Worm (Caenorhabditis elegans) whole organism, L1 larva: ENCODE data around the gene F59B1.4.
A peak's percentile ranks its signal among the peaks of the same experiment; 100 is the strongest.

Experiments
- C34B4.2 ChIP-seq: sonication (generic microtip); optimal IDR thresholded peaks from 2 replicates; lab custom pipeline; 2017; ENCODE audit warnings: mild to moderate bottlenecking, missing genetic modification characterization, missing compliant biosample characterization
- F16B12.6 ChIP-seq: fragments of 150-350 bp; optimal IDR thresholded peaks from 2 replicates; lab custom pipeline; 2014; ENCODE audit warnings: missing biosample characterization, missing genetic modification characterization
- ama-1 ChIP-seq: fragments of 150-350 bp; optimal IDR thresholded peaks from 2 replicates; lab custom pipeline; 2014
- blmp-1 ChIP-seq: fragments of 150-350 bp; optimal IDR thresholded peaks from 2 replicates; lab custom pipeline; 2014; ENCODE audit warnings: missing biosample characterization, missing genetic modification characterization
- ceh-63 ChIP-seq: fragments of 200-800 bp; sonication (Bioruptor generic); optimal IDR thresholded peaks from 2 replicates; lab custom pipeline; 2018; ENCODE audit warnings: mild to moderate bottlenecking, missing genetic modification characterization, missing compliant biosample characterization
- ceh-8 ChIP-seq: fragments of 200-800 bp; sonication (Bioruptor generic); optimal IDR thresholded peaks from 2 replicates; lab custom pipeline; 2018; ENCODE audit warnings: mild to moderate bottlenecking, missing genetic modification characterization, moderate library complexity, missing compliant biosample characterization
- ceh-82 ChIP-seq, 3 experiments: fragments of 150-350 bp in 1 of 3; sonication (generic microtip) in 2 of 3; optimal IDR thresholded peaks; 2 replicates each; lab custom pipeline; 2014 to 2017; ENCODE audit warnings: missing biosample characterization in 3 of 3, missing genetic modification characterization in 3 of 3
- ceh-88 ChIP-seq: fragments of 200-800 bp; sonication (Bioruptor generic); IDR thresholded peaks from 2 replicates; pipeline ENCODE4 v1.3.6; 2022; ENCODE audit warnings: missing genetic modification characterization, missing compliant biosample characterization
- dpl-1 ChIP-seq, 3 experiments: fragments of 150-350 bp in 2 of 3; sonication (generic microtip) in 1 of 3; optimal IDR thresholded peaks; 2 replicates each; lab custom pipeline; 2014 to 2017; ENCODE audit warnings: missing biosample characterization in 3 of 3, missing genetic modification characterization in 3 of 3, missing genetic modification reagents in 3 of 3
- dsc-1 ChIP-seq: sonication (generic microtip); optimal IDR thresholded peaks from 2 replicates; lab custom pipeline; 2016; ENCODE audit warnings: mild to moderate bottlenecking, missing genetic modification characterization, missing compliant biosample characterization
- efl-1 ChIP-seq, 4 experiments: fragments of 150-350 bp; optimal IDR thresholded peaks in 3 of 4; peaks in 1 of 4; 1 replicate in 1 of 4; 2 replicates in 3 of 4; lab custom pipeline; 2014; ENCODE audit warnings: missing biosample characterization in 2 of 4, missing genetic modification characterization in 2 of 4, missing genetic modification reagents in 2 of 4
- elt-2 ChIP-seq: sonication (generic microtip); optimal IDR thresholded peaks from 2 replicates; lab custom pipeline; 2016; ENCODE audit warnings: missing genetic modification characterization, mild to moderate bottlenecking, inconsistent platforms, missing compliant biosample characterization, missing genetic modification reagents
- elt-3 ChIP-seq, 6 experiments: fragments of 150-350 bp in 1 of 6; sonication (generic microtip); optimal IDR thresholded peaks; 2 replicates each; lab custom pipeline; 2017 to 2018; ENCODE audit warnings: missing biosample characterization in 6 of 6, missing genetic modification characterization in 6 of 6, inconsistent platforms in 1 of 6
- fkh-10 ChIP-seq: sonication (generic microtip); optimal IDR thresholded peaks from 2 replicates; lab custom pipeline; 2017; ENCODE audit warnings: missing biosample characterization, missing genetic modification reagents, missing genetic modification characterization
- fkh-8 ChIP-seq: sonication (generic microtip); optimal IDR thresholded peaks from 2 replicates; lab custom pipeline; 2016; ENCODE audit warnings: mild to moderate bottlenecking, missing genetic modification characterization, missing compliant biosample characterization
- hlh-17 ChIP-seq: fragments of 200-800 bp; sonication (Bioruptor generic); optimal IDR thresholded peaks from 2 replicates; lab custom pipeline; 2018; ENCODE audit warnings: missing genetic modification characterization, mild to moderate bottlenecking, missing compliant biosample characterization, moderate library complexity, borderline replicate concordance
- hlh-4 ChIP-seq: sonication (generic microtip); optimal IDR thresholded peaks from 2 replicates; lab custom pipeline; 2016; ENCODE audit warnings: mild to moderate bottlenecking, missing genetic modification characterization, missing compliant biosample characterization
- hpl-2 ChIP-seq: fragments of 150-350 bp; optimal IDR thresholded peaks from 2 replicates; lab custom pipeline; 2014; ENCODE audit warnings: missing biosample characterization, missing genetic modification reagents, missing genetic modification characterization
- isw-1 ChIP-seq: fragments of 200-800 bp; sonication (Bioruptor generic); IDR thresholded peaks from 2 replicates; pipeline ENCODE4 v1.3.6; 2022; ENCODE audit warnings: missing genetic modification characterization, missing compliant biosample characterization
- jun-1 ChIP-seq: fragments of 150-350 bp; optimal IDR thresholded peaks from 2 replicates; lab custom pipeline; 2014; ENCODE audit warnings: missing biosample characterization, missing genetic modification reagents, missing genetic modification characterization
- lin-15B ChIP-seq: fragments of 150-350 bp; sonication (generic microtip); optimal IDR thresholded peaks from 3 replicates; lab custom pipeline; 2014; ENCODE audit warnings: missing biosample characterization, missing genetic modification characterization
- lin-35 ChIP-seq, 2 experiments: fragments of 150-350 bp; optimal IDR thresholded peaks; 2 replicates each; lab custom pipeline; 2014; ENCODE audit warnings: missing biosample characterization in 2 of 2, missing genetic modification characterization in 2 of 2, missing genetic modification reagents in 2 of 2
- lsy-2 ChIP-seq, 2 experiments: fragments of 150-350 bp; optimal IDR thresholded peaks; 2 replicates each; lab custom pipeline; 2014; ENCODE audit warnings: missing biosample characterization in 2 of 2, missing genetic modification characterization in 2 of 2
- mdl-1 ChIP-seq, 2 experiments: fragments of 150-350 bp; optimal IDR thresholded peaks; 2 replicates each; lab custom pipeline; 2014 to 2017; ENCODE audit warnings: missing biosample characterization in 2 of 2, missing genetic modification characterization in 2 of 2, inconsistent platforms in 1 of 2
- mef-2 ChIP-seq: fragments of 150-350 bp; optimal IDR thresholded peaks from 2 replicates; lab custom pipeline; 2014; ENCODE audit warnings: missing biosample characterization, missing genetic modification characterization
- mep-1 ChIP-seq: fragments of 150-350 bp; optimal IDR thresholded peaks from 2 replicates; lab custom pipeline; 2014; ENCODE audit warnings: missing biosample characterization, missing genetic modification characterization
- nhr-11 ChIP-seq: fragments of 150-350 bp; optimal IDR thresholded peaks from 2 replicates; lab custom pipeline; 2014; ENCODE audit warnings: missing biosample characterization, missing genetic modification characterization
- nhr-19 ChIP-seq: fragments of 200-800 bp; sonication (Bioruptor generic); conservative IDR thresholded peaks from 2 replicates; pipeline ENCODE4 v1.3.6; 2022; ENCODE audit warnings: missing genetic modification characterization, missing compliant biosample characterization
- nhr-20 ChIP-seq: sonication (generic microtip); optimal IDR thresholded peaks from 2 replicates; lab custom pipeline; 2016; ENCODE audit warnings: mild to moderate bottlenecking, missing genetic modification characterization, missing compliant biosample characterization
- nhr-237 ChIP-seq: fragments of 150-350 bp; optimal IDR thresholded peaks from 2 replicates; lab custom pipeline; 2014; ENCODE audit warnings: missing biosample characterization, missing genetic modification characterization
- nhr-28 ChIP-seq: fragments of 150-350 bp; optimal IDR thresholded peaks from 2 replicates; lab custom pipeline; 2014; ENCODE audit warnings: missing biosample characterization, missing genetic modification characterization
- nhr-47 ChIP-seq: sonication (generic microtip); optimal IDR thresholded peaks from 2 replicates; lab custom pipeline; 2016; ENCODE audit warnings: mild to moderate bottlenecking, missing genetic modification characterization, moderate library complexity, missing compliant biosample characterization
- nhr-71 ChIP-seq: sonication (generic microtip); optimal IDR thresholded peaks from 2 replicates; lab custom pipeline; 2016; ENCODE audit warnings: mild to moderate bottlenecking, missing genetic modification characterization, moderate library complexity, missing compliant biosample characterization
- nhr-77 ChIP-seq: fragments of 150-350 bp; optimal IDR thresholded peaks from 2 replicates; lab custom pipeline; 2014; ENCODE audit warnings: missing biosample characterization, missing genetic modification characterization
- nhr-84 ChIP-seq: sonication (generic microtip); optimal IDR thresholded peaks from 2 replicates; lab custom pipeline; 2017; ENCODE audit warnings: missing biosample characterization, missing genetic modification characterization
- nhr-85 ChIP-seq: sonication (generic microtip); peaks from one replicate; lab custom pipeline; 2016; ENCODE audit warnings: missing genetic modification characterization, inconsistent platforms, missing compliant biosample characterization
- nhr-90 ChIP-seq: sonication (generic microtip); optimal IDR thresholded peaks from 2 replicates; lab custom pipeline; 2016; ENCODE audit warnings: mild to moderate bottlenecking, missing genetic modification characterization, missing compliant biosample characterization; ENCODE audit not compliant: poor library complexity
- pag-3 ChIP-seq: sonication (generic microtip); optimal IDR thresholded peaks from 2 replicates; lab custom pipeline; 2017; ENCODE audit warnings: missing genetic modification characterization, mild to moderate bottlenecking, missing compliant biosample characterization, antibody characterized with exemption, borderline replicate concordance; ENCODE audit not compliant: insufficient read depth
- pax-3 ChIP-seq: fragments of 200-800 bp; sonication (Bioruptor generic); optimal IDR thresholded peaks from 2 replicates; lab custom pipeline; 2018; ENCODE audit warnings: mild to moderate bottlenecking, missing genetic modification characterization, moderate library complexity, missing compliant biosample characterization
- pqm-1 ChIP-seq: sonication (generic microtip); optimal IDR thresholded peaks from 3 replicates; lab custom pipeline; 2017; ENCODE audit warnings: missing biosample characterization, missing genetic modification characterization
- unc-130 ChIP-seq: fragments of 150-350 bp; optimal IDR thresholded peaks from 2 replicates; lab custom pipeline; 2017; ENCODE audit warnings: missing biosample characterization, missing genetic modification characterization, inconsistent platforms
- vab-15 ChIP-seq: sonication (generic microtip); optimal IDR thresholded peaks from 2 replicates; lab custom pipeline; 2017; ENCODE audit warnings: missing genotype, mild to moderate bottlenecking, missing genetic modification characterization, missing compliant biosample characterization
- zag-1 ChIP-seq: fragments of 150-350 bp; optimal IDR thresholded peaks from 2 replicates; lab custom pipeline; 2014; ENCODE audit warnings: missing biosample characterization, missing genetic modification characterization
- zip-4 ChIP-seq: fragments of 200-800 bp; sonication (Bioruptor generic); optimal IDR thresholded peaks from 2 replicates; lab custom pipeline; 2018; ENCODE audit warnings: mild to moderate bottlenecking, missing genetic modification characterization, moderate library complexity, missing compliant biosample characterization
- ztf-11 ChIP-seq, 2 experiments: sonication (generic microtip); optimal IDR thresholded peaks; 2 replicates each; lab custom pipeline; 2016 to 2017; ENCODE audit warnings: missing genetic modification characterization in 2 of 2, missing biosample characterization in 1 of 2, missing compliant biosample characterization in 1 of 2

Gene F59B1.4

ce11 chrV:3606391-3606790 is 20.5 kb downstream of the F59B1.4 start:
- TF ChIP-seq ceh-63 (no peak), nhr-71 (tag; lab: Kevin White, UChicago) (no peak), ceh-8 (no peak), isw-1 (GFP tag; lab: Robert Waterston, UW) (no peak), nhr-28 (no peak), vab-15 (tag; lab: Kevin White, UChicago) (no peak), nhr-84 (tag; lab: Kevin White, UChicago) (no peak), zag-1 (tag; lab: Kevin White, UChicago) (no peak), nhr-85 (peak; percentile 21), lsy-2 (tag; optimal IDR thresholded peaks at IDR 0.05; lab: Kevin White, UChicago) (peak in 1 of 2 experiments; percentile 11), unc-130 (tag; lab: Kevin White, UChicago) (peak; percentile 39), hpl-2 (GFP tag; lab: Kevin White, UChicago) (no peak), mef-2 (tag; lab: Kevin White, UChicago) (no peak), nhr-90 (tag; lab: Kevin White, UChicago) (peak; percentile 2), C34B4.2 (tag; lab: Kevin White, UChicago) (no peak), pag-3 (no peak), elt-3 (tag; optimal IDR thresholded peaks at IDR 0.05; lab: Kevin White, UChicago) (peak in 3 of 6 experiments; percentile 49 to 94 (median 67)), nhr-77 (no peak), fkh-10 (no peak), fkh-8 (tag; lab: Kevin White, UChicago) (no peak), nhr-11 (tag; lab: Kevin White, UChicago) (no peak), nhr-47 (no peak), ceh-82 (tag; optimal IDR thresholded peaks at IDR 0.05; lab: Kevin White, UChicago) (no peak), mep-1 (tag; lab: Kevin White, UChicago) (no peak), nhr-237 (tag; lab: Kevin White, UChicago) (no peak), ceh-88 (GFP tag; lab: Robert Waterston, UW) (no peak), zip-4 (no peak), F16B12.6 (tag; lab: Kevin White, UChicago) (no peak), dsc-1 (tag; lab: Kevin White, UChicago) (no peak), jun-1 (tag; lab: Kevin White, UChicago) (no peak), pax-3 (tag; lab: Kevin White, UChicago) (no peak), hlh-17 (GFP tag; lab: Kevin White, UChicago) (no peak), hlh-4 (tag; lab: Kevin White, UChicago) (no peak), nhr-19 (peak; percentile 40), ama-1 (no peak), dpl-1 (GFP tag; optimal IDR thresholded peaks at IDR 0.05; lab: Kevin White, UChicago) (no peak), efl-1 (optimal IDR thresholded peaks at IDR 0.05; lab: Kevin White, UChicago) (no peak), efl-1 (GFP tag; optimal IDR thresholded peaks at IDR 0.05 in 1 of 2; lab: Kevin White, UChicago) (no peak), lin-15B (tag; lab: Kevin White, UChicago) (no peak), pqm-1 (tag; lab: Kevin White, UChicago) (no peak), mdl-1 (tag; optimal IDR thresholded peaks at IDR 0.05; lab: Kevin White, UChicago) (peak in 1 of 2 experiments; percentile 52), elt-2 (tag; lab: Kevin White, UChicago) (no peak), ztf-11 (tag; optimal IDR thresholded peaks at IDR 0.05; lab: Kevin White, UChicago) (no peak), nhr-20 (peak; percentile 67), blmp-1 (tag; lab: Kevin White, UChicago) (peak; percentile 68), lin-35 (GFP tag; optimal IDR thresholded peaks at IDR 0.05; lab: Kevin White, UChicago) (peak in 1 of 2 experiments; percentile 25)
